Fruit fly (Drosophila melanogaster) whole organism, embryonic: ENCODE results near the gene usp.

Experiments used
- B-H1 ChIP-seq: fragments of 200-800 bp; sonication (Bioruptor generic); IDR thresholded peaks from 3 replicates; pipeline ENCODE4 v1.3.6; 2022; ENCODE audit warnings: missing biosample characterization, missing genetic modification characterization
- B-H2 ChIP-seq: fragments of 200-800 bp; sonication (Bioruptor generic); optimal IDR thresholded peaks from 2 replicates; lab custom pipeline; 2018; ENCODE audit warnings: missing biosample characterization, mild to moderate bottlenecking, missing genetic modification characterization
- CG10147 ChIP-seq: fragments of 200-800 bp; sonication (Bioruptor generic); optimal IDR thresholded peaks from 2 replicates; lab custom pipeline; 2019; ENCODE audit warnings: missing biosample characterization, mild to moderate bottlenecking, missing genetic modification characterization, moderate library complexity
- CG11247 ChIP-seq: fragments of 200-800 bp; sonication (Bioruptor generic); IDR thresholded peaks from 2 replicates; pipeline ENCODE4 v1.3.6; 2022; ENCODE audit warnings: missing biosample characterization, missing genetic modification characterization
- CG12071 ChIP-seq: fragments of 200-800 bp; sonication (Bioruptor generic); optimal IDR thresholded peaks from 3 replicates; lab custom pipeline; 2018; ENCODE audit warnings: missing biosample characterization, mild to moderate bottlenecking, missing genetic modification characterization
- CG12219 ChIP-seq: fragments of 200-800 bp; sonication (Bioruptor generic); optimal IDR thresholded peaks from 3 replicates; lab custom pipeline; 2018; ENCODE audit warnings: missing biosample characterization, mild to moderate bottlenecking, missing genetic modification characterization
- CG13123 ChIP-seq: fragments of 200-800 bp; sonication (Bioruptor generic); optimal IDR thresholded peaks from 2 replicates; lab custom pipeline; 2016; ENCODE audit warnings: missing biosample characterization, missing genetic modification characterization
- CG15011 ChIP-seq: fragments of 200-800 bp; sonication (Bioruptor generic); optimal IDR thresholded peaks from 3 replicates; lab custom pipeline; 2018; ENCODE audit warnings: missing biosample characterization, mild to moderate bottlenecking, missing genetic modification characterization
- CG15696 ChIP-seq: fragments of 200-800 bp; sonication (Bioruptor generic); optimal IDR thresholded peaks from 2 replicates; lab custom pipeline; 2019; ENCODE audit warnings: missing biosample characterization, mild to moderate bottlenecking, missing genetic modification characterization, moderate library complexity
- CG1603 ChIP-seq: fragments of 200-800 bp; sonication (Bioruptor generic); optimal IDR thresholded peaks from 2 replicates; lab custom pipeline; 2019; ENCODE audit warnings: missing biosample characterization, mild to moderate bottlenecking, missing genetic modification characterization, moderate library complexity
- CG16813 ChIP-seq: fragments of 200-800 bp; sonication (Bioruptor generic); IDR thresholded peaks from 3 replicates; pipeline ENCODE4 v1.3.6; 2022; ENCODE audit warnings: missing biosample characterization, missing genetic modification characterization; ENCODE audit not compliant: partially characterized antibody
- CG18764 ChIP-seq: fragments of 200-800 bp; sonication (Bioruptor generic); optimal IDR thresholded peaks from 3 replicates; lab custom pipeline; 2016; ENCODE audit warnings: missing biosample characterization, missing genetic modification characterization
- CG2875 ChIP-seq: fragments of 200-800 bp; sonication (Bioruptor generic); optimal IDR thresholded peaks from 2 replicates; lab custom pipeline; 2017; ENCODE audit warnings: missing biosample characterization, mild to moderate bottlenecking, missing genetic modification characterization, missing genetic modification reagents
- CG30431 ChIP-seq: fragments of 200-800 bp; sonication (Bioruptor generic); optimal IDR thresholded peaks from 2 replicates; lab custom pipeline; 2017; ENCODE audit warnings: missing biosample characterization, missing genetic modification characterization
- CG3065 ChIP-seq: fragments of 200-800 bp; sonication (Bioruptor generic); optimal IDR thresholded peaks from 2 replicates; lab custom pipeline; 2016; ENCODE audit warnings: missing biosample characterization, missing genetic modification characterization
- CG31224 ChIP-seq: fragments of 200-800 bp; sonication (Bioruptor generic); IDR thresholded peaks from 2 replicates; pipeline ENCODE4 v1.3.6; 2022; ENCODE audit warnings: missing biosample characterization, missing genetic modification characterization
- CG31365 ChIP-seq: fragments of 200-800 bp; sonication (Bioruptor generic); optimal IDR thresholded peaks from 2 replicates; lab custom pipeline; 2018; ENCODE audit warnings: missing biosample characterization, mild to moderate bottlenecking, missing genetic modification characterization
- CG3281 ChIP-seq: fragments of 200-800 bp; sonication (Bioruptor generic); optimal IDR thresholded peaks from 3 replicates; lab custom pipeline; 2017; ENCODE audit warnings: missing biosample characterization, mild to moderate bottlenecking, missing genetic modification characterization
- CG4282 ChIP-seq: fragments of 200-800 bp; sonication (Bioruptor generic); optimal IDR thresholded peaks from 2 replicates; lab custom pipeline; 2016; ENCODE audit warnings: missing biosample characterization, missing genetic modification characterization
- CG4328 ChIP-seq: fragments of 200-800 bp; sonication (Bioruptor generic); optimal IDR thresholded peaks from 3 replicates; lab custom pipeline; 2017; ENCODE audit warnings: missing biosample characterization, missing genetic modification reagents, missing genetic modification characterization
- CG5245 ChIP-seq: fragments of 200-800 bp; sonication (Bioruptor generic); optimal IDR thresholded peaks from 3 replicates; lab custom pipeline; 2016; ENCODE audit warnings: missing biosample characterization, missing genetic modification characterization
- CG6654 ChIP-seq: fragments of 200-800 bp; sonication (Bioruptor generic); optimal IDR thresholded peaks from 2 replicates; lab custom pipeline; 2017; ENCODE audit warnings: missing biosample characterization, mild to moderate bottlenecking, missing genetic modification characterization
- CG6683 ChIP-seq: fragments of 200-800 bp; sonication (Bioruptor generic); optimal IDR thresholded peaks from 2 replicates; lab custom pipeline; 2017; ENCODE audit warnings: missing biosample characterization, mild to moderate bottlenecking, missing genetic modification characterization, missing genetic modification reagents
- CG7987 ChIP-seq: fragments of 200-800 bp; sonication (Bioruptor generic); optimal IDR thresholded peaks from 2 replicates; lab custom pipeline; 2018; ENCODE audit warnings: missing biosample characterization, mild to moderate bottlenecking, missing genetic modification characterization, moderate library complexity
- CG8944 ChIP-seq: fragments of 200-800 bp; sonication (Bioruptor generic); optimal IDR thresholded peaks from 3 replicates; lab custom pipeline; 2016; ENCODE audit warnings: missing biosample characterization, missing genetic modification characterization
- Dref ChIP-seq: fragments of 200-800 bp; sonication (Bioruptor generic); IDR thresholded peaks from 2 replicates; pipeline ENCODE4 v1.3.6; 2022; ENCODE audit warnings: missing biosample characterization, missing genetic modification characterization
- Ets65A ChIP-seq: fragments of 200-800 bp; sonication (Bioruptor generic); peaks from one replicate; lab custom pipeline; 2016; ENCODE audit warnings: missing biosample characterization, missing genetic modification characterization
- Gsc ChIP-seq: fragments of 200-800 bp; sonication (Bioruptor generic); IDR thresholded peaks from 2 replicates; pipeline ENCODE4 v1.3.6; 2022; ENCODE audit warnings: missing biosample characterization, missing genetic modification characterization
- Hsf ChIP-seq: fragments of 200-800 bp; sonication (Bioruptor generic); optimal IDR thresholded peaks from 3 replicates; lab custom pipeline; 2016; ENCODE audit warnings: missing biosample characterization, missing genetic modification characterization
- Rfx ChIP-seq: fragments of 200-800 bp; sonication (Bioruptor generic); IDR thresholded peaks from 2 replicates; pipeline ENCODE4 v1.3.6; 2022; ENCODE audit warnings: missing biosample characterization, missing genetic modification characterization
- Side ChIP-seq: fragments of 200-800 bp; sonication (Bioruptor generic); optimal IDR thresholded peaks from 2 replicates; lab custom pipeline; 2016; ENCODE audit warnings: missing biosample characterization, missing genetic modification characterization
- Xbp1 ChIP-seq: fragments of 200-800 bp; sonication (Bioruptor generic); optimal IDR thresholded peaks from 3 replicates; lab custom pipeline; 2016; ENCODE audit warnings: missing biosample characterization, mild to moderate bottlenecking, missing genetic modification characterization
- al ChIP-seq: fragments of 200-800 bp; sonication (Bioruptor generic); IDR thresholded peaks from 2 replicates; pipeline ENCODE4 v1.3.6; 2022; ENCODE audit warnings: missing biosample characterization, missing genetic modification characterization
- amos ChIP-seq: fragments of 200-800 bp; sonication (Bioruptor generic); IDR thresholded peaks from 2 replicates; pipeline ENCODE4 v1.3.6; 2022; ENCODE audit warnings: missing biosample characterization, missing genetic modification characterization; ENCODE audit not compliant: partially characterized antibody
- ase ChIP-seq: fragments of 200-800 bp; sonication (Bioruptor generic); IDR thresholded peaks from 3 replicates; pipeline ENCODE4 v1.3.6; 2022; ENCODE audit warnings: missing biosample characterization, missing genetic modification characterization
- da ChIP-seq: fragments of 200-800 bp; sonication (Bioruptor generic); optimal IDR thresholded peaks from 2 replicates; lab custom pipeline; 2016; ENCODE audit warnings: missing biosample characterization, missing genetic modification characterization
- emc ChIP-seq: fragments of 200-800 bp; sonication (Bioruptor generic); optimal IDR thresholded peaks from 2 replicates; lab custom pipeline; 2016; ENCODE audit warnings: missing biosample characterization, missing genetic modification characterization
- gfzf ChIP-seq: fragments of 200-800 bp; sonication (Bioruptor generic); optimal IDR thresholded peaks from 2 replicates; lab custom pipeline; 2016; ENCODE audit warnings: missing biosample characterization, mild to moderate bottlenecking, missing genetic modification characterization, moderate library complexity
- ind ChIP-seq: fragments of 200-800 bp; sonication (Bioruptor generic); optimal IDR thresholded peaks from 3 replicates; lab custom pipeline; 2016; ENCODE audit warnings: missing biosample characterization, missing genetic modification characterization
- insv ChIP-seq, 2 experiments: fragments of 200-800 bp; sonication (Bioruptor generic); optimal IDR thresholded peaks; 3 replicates each; lab custom pipeline; 2016 to 2018; ENCODE audit warnings: missing biosample characterization in 2 of 2, missing genetic modification characterization in 2 of 2
- mirr ChIP-seq: fragments of 200-800 bp; sonication (Bioruptor generic); optimal IDR thresholded peaks from 3 replicates; lab custom pipeline; 2018; ENCODE audit warnings: missing biosample characterization, mild to moderate bottlenecking, missing genetic modification characterization
- pho ChIP-seq: fragments of 200-800 bp; sonication (Bioruptor generic); optimal IDR thresholded peaks from 2 replicates; lab custom pipeline; 2016; ENCODE audit warnings: missing biosample characterization, missing genetic modification characterization
- pum ChIP-seq: fragments of 200-800 bp; sonication (Bioruptor generic); optimal IDR thresholded peaks from 2 replicates; lab custom pipeline; 2016; ENCODE audit warnings: missing biosample characterization, missing genetic modification characterization
- sens-2 ChIP-seq: fragments of 200-800 bp; sonication (Bioruptor generic); IDR thresholded peaks from 2 replicates; pipeline ENCODE4 v1.3.6; 2022; ENCODE audit warnings: missing biosample characterization, missing genetic modification characterization
- slp2 ChIP-seq: fragments of 200-800 bp; sonication (Bioruptor generic); optimal IDR thresholded peaks from 2 replicates; lab custom pipeline; 2016; ENCODE audit warnings: missing biosample characterization, missing genetic modification characterization
- tin ChIP-seq: fragments of 200-800 bp; sonication (Bioruptor generic); optimal IDR thresholded peaks from 3 replicates; lab custom pipeline; 2016; ENCODE audit warnings: missing biosample characterization, missing genetic modification characterization
- unc-4 ChIP-seq: fragments of 200-800 bp; sonication (Bioruptor generic); IDR thresholded peaks from 2 replicates; pipeline ENCODE4 v1.3.6; 2022; ENCODE audit warnings: missing biosample characterization, missing genetic modification characterization; ENCODE audit not compliant: partially characterized antibody
- vfl ChIP-seq: fragments of 200-800 bp; sonication (Bioruptor generic); optimal IDR thresholded peaks from 2 replicates; lab custom pipeline; 2016; ENCODE audit warnings: missing biosample characterization, missing genetic modification characterization
- zfh1 ChIP-seq: fragments of 200-800 bp; sonication (Bioruptor generic); IDR thresholded peaks from 3 replicates; pipeline ENCODE4 v1.3.6; 2022; ENCODE audit warnings: missing biosample characterization, missing genetic modification characterization
- zfh2 ChIP-seq: fragments of 200-800 bp; sonication (Bioruptor generic); optimal IDR thresholded peaks from 2 replicates; lab custom pipeline; 2016; ENCODE audit warnings: missing biosample characterization, missing genetic modification characterization

The usp gene

dm6 chrX:2011288-2012120 lies 30.6 kb downstream of the usp start (continued):
- TF ChIP-seq B-H1 (GFP tag; lab: Robert Waterston, UW): 0 out of 3 replicates have a peak, but pooled peaks have one; percentile 33
- TF ChIP-seq CG12219 (GFP tag; lab: Kevin White, UChicago): no peak
- TF ChIP-seq CG5245 (GFP tag; lab: Kevin White, UChicago): no peak
- TF ChIP-seq tin: peak; percentile 38
- TF ChIP-seq CG4328 (GFP tag; lab: Kevin White, UChicago): no peak
- TF ChIP-seq Ets65A (GFP tag; lab: Kevin White, UChicago): no peak
- TF ChIP-seq slp2 (GFP tag; lab: Kevin White, UChicago): no peak
- peak; percentile 17 for TF ChIP-seq CG30431 (GFP tag; lab: Kevin White, UChicago)
- no peak for TF ChIP-seq gfzf
- no peak for TF ChIP-seq unc-4
- TF ChIP-seq al: peak; percentile 41; the same call in 1 of the 2 replicates
- no peak for TF ChIP-seq B-H2 (GFP tag; lab: Kevin White, UChicago)
- TF ChIP-seq CG13123 (GFP tag; lab: Kevin White, UChicago): no peak
- no peak for TF ChIP-seq Side (GFP tag; lab: Kevin White, UChicago)
- TF ChIP-seq CG6683 (GFP tag; lab: Kevin White, UChicago): no peak
- no peak for TF ChIP-seq pho
- no peak for TF ChIP-seq insv (GFP tag; optimal IDR thresholded peaks at IDR 0.05; lab: Kevin White, UChicago)
- peak; percentile 46; the same call in 1 of the 2 replicates for TF ChIP-seq Gsc (GFP tag; lab: Robert Waterston, UW)
- no peak for TF ChIP-seq CG12071 (GFP tag; lab: Kevin White, UChicago)
- no peak for TF ChIP-seq CG7987 (GFP tag; lab: Kevin White, UChicago)
- no peak for TF ChIP-seq da (GFP tag; lab: Kevin White, UChicago)
- TF ChIP-seq CG31365 (tag; lab: Kevin White, UChicago): no peak
- peak; percentile 62 for TF ChIP-seq CG11247 (GFP tag; lab: Robert Waterston, UW)
- no peak for TF ChIP-seq CG8944
- TF ChIP-seq CG15696 (tag; lab: Kevin White, UChicago): no peak
- TF ChIP-seq CG16813: no peak
- no peak for TF ChIP-seq CG3065 (GFP tag; lab: Kevin White, UChicago)
- no peak for TF ChIP-seq zfh2 (GFP tag; lab: Kevin White, UChicago)
- peak; percentile 27 for TF ChIP-seq CG2875
- TF ChIP-seq Xbp1 (GFP tag; lab: Kevin White, UChicago): peak; percentile 73
- no peak for TF ChIP-seq vfl (GFP tag; lab: Kevin White, UChicago)
- TF ChIP-seq amos (GFP tag; lab: Robert Waterston, UW): no peak
- TF ChIP-seq mirr (GFP tag; lab: Kevin White, UChicago): no peak
- no peak for TF ChIP-seq Hsf
- peak; percentile 8 for TF ChIP-seq CG15011 (GFP tag; lab: Kevin White, UChicago)
- TF ChIP-seq ase (GFP tag; lab: Robert Waterston, UW): peak; percentile 67; the same call in 2 of the 3 replicates
- peak; percentile 46 for TF ChIP-seq CG10147 (GFP tag; lab: Kevin White, UChicago)
- no peak for TF ChIP-seq CG1603
- TF ChIP-seq CG4282 (GFP tag; lab: Kevin White, UChicago): no peak
- TF ChIP-seq ind (GFP tag; lab: Kevin White, UChicago): peak; percentile 49
- TF ChIP-seq CG18764 (GFP tag; lab: Kevin White, UChicago): peak; percentile 42
- peak; percentile 71 for TF ChIP-seq zfh1
- TF ChIP-seq Dref (GFP tag; lab: Robert Waterston, UW): no peak
- TF ChIP-seq sens-2 (GFP tag; lab: Robert Waterston, UW): 0 out of 2 replicates have a peak, but pooled peaks have one; percentile 28
- TF ChIP-seq Rfx (GFP tag; lab: Robert Waterston, UW): peak; percentile 71
- no peak for TF ChIP-seq emc
- peak; percentile 47; the same call in 1 of the 2 replicates for TF ChIP-seq CG31224 (GFP tag; lab: Robert Waterston, UW)
- no peak for TF ChIP-seq CG6654 (GFP tag; lab: Kevin White, UChicago)
- peak; percentile 58 for TF ChIP-seq CG3281 (GFP tag; lab: Kevin White, UChicago)
- TF ChIP-seq pum (GFP tag; lab: Kevin White, UChicago): no peak
